Fruit fly (Drosophila melanogaster) whole organism, pupa: ENCODE data around the gene CG7991.

ENCODE experiments used
- CG10348 ChIP-seq: fragments of 200-800 bp; sonication (Bioruptor generic); IDR thresholded peaks from 2 replicates; pipeline ENCODE4 v1.3.6; 2022; ENCODE audit warnings: missing biosample characterization, missing genetic modification characterization
- CG12605 ChIP-seq: fragments of 200-800 bp; sonication (Bioruptor generic); IDR thresholded peaks from 2 replicates; pipeline ENCODE4 v1.3.6; 2022; ENCODE audit warnings: missing biosample characterization, missing genetic modification characterization
- CG14655 ChIP-seq: fragments of 200-800 bp; sonication (Bioruptor generic); optimal IDR thresholded peaks from 3 replicates; lab custom pipeline; 2017; ENCODE audit warnings: mild to moderate bottlenecking, missing biosample characterization, missing genetic modification reagents, missing genetic modification characterization
- CG15710 ChIP-seq: fragments of 200-800 bp; sonication (Bioruptor generic); optimal IDR thresholded peaks from 2 replicates; lab custom pipeline; 2018; ENCODE audit warnings: missing biosample characterization, mild to moderate bottlenecking, missing genetic modification characterization, moderate library complexity
- CG17806 ChIP-seq: fragments of 200-800 bp; sonication (Bioruptor generic); optimal IDR thresholded peaks from 2 replicates; lab custom pipeline; 2018; ENCODE audit warnings: missing biosample characterization, mild to moderate bottlenecking, missing genetic modification characterization, moderate library complexity
- CG4496 ChIP-seq: fragments of 200-800 bp; sonication (Bioruptor generic); IDR thresholded peaks from 3 replicates; pipeline ENCODE4 v1.3.6; 2022; ENCODE audit warnings: missing biosample characterization, missing genetic modification characterization
- CG8159 ChIP-seq: fragments of 200-800 bp; sonication (Bioruptor generic); optimal IDR thresholded peaks from 3 replicates; lab custom pipeline; 2018; ENCODE audit warnings: missing biosample characterization, mild to moderate bottlenecking, missing genetic modification characterization, moderate library complexity
- CG9948 ChIP-seq: fragments of 200-800 bp; sonication (Bioruptor generic); optimal IDR thresholded peaks from 2 replicates; lab custom pipeline; 2018; ENCODE audit warnings: missing biosample characterization, mild to moderate bottlenecking, missing genetic modification characterization, moderate library complexity
- D1 ChIP-seq: fragments of 200-800 bp; sonication (Bioruptor generic); optimal IDR thresholded peaks from 2 replicates; lab custom pipeline; 2018; ENCODE audit warnings: missing biosample characterization, mild to moderate bottlenecking, missing genetic modification characterization, moderate library complexity
- Pif1A ChIP-seq: fragments of 200-800 bp; sonication (Bioruptor generic); optimal IDR thresholded peaks from 3 replicates; lab custom pipeline; 2016; ENCODE audit warnings: missing biosample characterization, missing genetic modification characterization
- Pif1B ChIP-seq: fragments of 200-800 bp; sonication (Bioruptor generic); optimal IDR thresholded peaks from 3 replicates; lab custom pipeline; 2016; ENCODE audit warnings: missing biosample characterization, missing genetic modification characterization
- fd96Ca ChIP-seq: fragments of 200-800 bp; sonication (Bioruptor generic); IDR thresholded peaks from 3 replicates; pipeline ENCODE4 v1.3.6; 2022; ENCODE audit warnings: missing biosample characterization, missing genetic modification characterization
- gl ChIP-seq: fragments of 200-800 bp; sonication (Bioruptor generic); optimal IDR thresholded peaks from 2 replicates; lab custom pipeline; 2018; ENCODE audit warnings: missing biosample characterization, mild to moderate bottlenecking, missing genetic modification characterization
- rn ChIP-seq: fragments of 200-800 bp; sonication (Bioruptor generic); IDR thresholded peaks from 2 replicates; pipeline ENCODE4 v1.3.6; 2022; ENCODE audit warnings: missing biosample characterization, missing genetic modification characterization

DNA sequence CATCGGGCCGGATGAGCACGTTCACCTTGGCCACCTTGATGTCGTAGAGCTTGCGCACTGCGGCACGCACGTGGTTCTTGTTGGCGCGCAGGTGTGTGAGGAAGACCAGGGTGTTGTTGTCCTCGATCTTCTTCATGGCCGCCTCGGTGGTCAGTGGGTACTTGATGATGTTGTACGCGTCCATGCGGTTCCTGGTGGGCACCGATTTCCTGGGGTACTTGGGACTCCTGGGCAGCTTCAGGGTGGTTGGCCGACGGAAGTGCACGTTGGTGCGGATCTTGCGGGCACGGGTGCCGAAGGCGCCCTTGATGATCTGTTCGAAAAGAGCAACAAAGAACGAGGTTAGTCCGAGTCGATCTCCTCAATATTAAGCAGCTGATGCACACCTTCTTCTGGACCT, 7.1 kb upstream of the CG7991 start:
- no peak for TF ChIP-seq CG15710 (tag; lab: Kevin White, UChicago)
- no peak for TF ChIP-seq Pif1A (GFP tag; lab: Kevin White, UChicago)
- TF ChIP-seq CG12605, result no peak
- no peak for TF ChIP-seq CG8159 (tag; lab: Kevin White, UChicago)
- TF ChIP-seq rn (GFP tag; lab: Robert Waterston, UW), result no peak
- no peak for TF ChIP-seq CG17806 (tag; lab: Kevin White, UChicago)
- no peak for TF ChIP-seq CG10348
- no peak for TF ChIP-seq D1
- TF ChIP-seq Pif1B (GFP tag; lab: Kevin White, UChicago), result no peak
- TF ChIP-seq fd96Ca, result no peak
- TF ChIP-seq CG9948, result no peak
- no peak for TF ChIP-seq CG14655 (GFP tag; lab: Kevin White, UChicago)
- TF ChIP-seq gl, result no peak
- no peak for TF ChIP-seq CG4496
